Worm (Caenorhabditis elegans): ENCODE data around the gene clec-121.

Gene clec-121

ce11 chrII:3063984-3064383 lies 38.1 kb upstream of the clec-121 start:
- TF ChIP-seq lin-32 (GFP tag; optimal IDR thresholded peaks at IDR 0.05) (no peak), unc-62 (GFP tag; optimal IDR thresholded peaks at IDR 0.05) (no peak), sem-2 (GFP tag; optimal IDR thresholded peaks at IDR 0.05) (no peak), elt-3 (tag; optimal IDR thresholded peaks at IDR 0.05) (no peak)

ce11 chrII:3064631-3065030 lies 37.5 kb upstream of the clec-121 start:
- TF ChIP-seq ham-2 (GFP tag; optimal IDR thresholded peaks at IDR 0.05) (no peak), sptf-1 (tag; optimal IDR thresholded peaks at IDR 0.05) (no peak), sem-2 (GFP tag; optimal IDR thresholded peaks at IDR 0.05) (no peak), blmp-1 (tag; optimal IDR thresholded peaks at IDR 0.05) (no peak), hlh-1 (tag; optimal IDR thresholded peaks at IDR 0.05) (no peak), lin-32 (GFP tag; optimal IDR thresholded peaks at IDR 0.05) (no peak), elt-3 (tag; optimal IDR thresholded peaks at IDR 0.05) (no peak), mab-5 (tag; optimal IDR thresholded peaks at IDR 0.05) (no peak), ceh-83 (GFP tag; optimal IDR thresholded peaks at IDR 0.05) (no peak), tbx-8 (GFP tag; optimal IDR thresholded peaks at IDR 0.05) (no peak), nhr-237 (tag; optimal IDR thresholded peaks at IDR 0.05) (no peak), drap-1 (GFP tag; optimal IDR thresholded peaks at IDR 0.05) (no peak), lsy-2 (tag; optimal IDR thresholded peaks at IDR 0.05) (no peak), ceh-43 (GFP tag; optimal IDR thresholded peaks at IDR 0.05) (no peak), zip-8 (tag; optimal IDR thresholded peaks at IDR 0.05) (no peak), M03D4.4 (tag; optimal IDR thresholded peaks at IDR 0.05) (no peak), unc-62 (GFP tag; optimal IDR thresholded peaks at IDR 0.05) (no peak), bed-3 (GFP tag; optimal IDR thresholded peaks at IDR 0.05) (no peak), pha-4 (tag; optimal IDR thresholded peaks at IDR 0.05) (no peak)

- TF ChIP-seq nhr-76 (tag; optimal IDR thresholded peaks at IDR 0.05) (no peak), nhr-237 (tag; optimal IDR thresholded peaks at IDR 0.05) (no peak), snpc-4 (tag; optimal IDR thresholded peaks at IDR 0.05) (no peak), ceh-39 (tag; optimal IDR thresholded peaks at IDR 0.05) (no peak), flh-1 (GFP tag; optimal IDR thresholded peaks at IDR 0.05) (no peak), nhr-28 (tag; optimal IDR thresholded peaks at IDR 0.05) (no peak), elt-1 (tag; optimal IDR thresholded peaks at IDR 0.05; ENCODE audit: borderline replicate concordance, insufficient read depth) (no peak), sptf-1 (tag; optimal IDR thresholded peaks at IDR 0.05) (no peak), bed-3 (GFP tag; optimal IDR thresholded peaks at IDR 0.05) (no peak), mab-5 (tag; optimal IDR thresholded peaks at IDR 0.05) (no peak), M03D4.4 (tag; optimal IDR thresholded peaks at IDR 0.05) (no peak), nhr-2 (tag; optimal IDR thresholded peaks at IDR 0.05) (no peak), mls-2 (tag; optimal IDR thresholded peaks at IDR 0.05) (no peak)
Measured at ce11 chrII:3065086-3065485, 37.0 kb upstream of the clec-121 start.

- TF ChIP-seq blmp-1 (tag; optimal IDR thresholded peaks at IDR 0.05) (no peak), lin-32 (GFP tag; optimal IDR thresholded peaks at IDR 0.05) (no peak), zip-8 (tag; optimal IDR thresholded peaks at IDR 0.05) (no peak), lsy-2 (tag; optimal IDR thresholded peaks at IDR 0.05) (no peak), nhr-28 (tag; optimal IDR thresholded peaks at IDR 0.05) (no peak)
Measured at ce11 chrII:3066401-3066800, 35.7 kb upstream of the clec-121 start.

- TF ChIP-seq nhr-237 (tag; optimal IDR thresholded peaks at IDR 0.05) (no peak), ceh-83 (GFP tag; optimal IDR thresholded peaks at IDR 0.05) (no peak), ceh-43 (GFP tag; optimal IDR thresholded peaks at IDR 0.05) (no peak), tbx-8 (GFP tag; optimal IDR thresholded peaks at IDR 0.05) (no peak), nhr-2 (tag; optimal IDR thresholded peaks at IDR 0.05) (no peak), unc-62 (GFP tag; optimal IDR thresholded peaks at IDR 0.05) (no peak), nhr-28 (tag; optimal IDR thresholded peaks at IDR 0.05) (no peak), pha-4 (tag; optimal IDR thresholded peaks at IDR 0.05) (no peak), zip-8 (tag; optimal IDR thresholded peaks at IDR 0.05) (no peak), lin-32 (GFP tag; optimal IDR thresholded peaks at IDR 0.05) (no peak), unc-120 (tag; optimal IDR thresholded peaks at IDR 0.05; ENCODE audit: poor library complexity, severe bottlenecking) (no peak), ztf-11 (tag; optimal IDR thresholded peaks at IDR 0.05) (no peak), elt-1 (tag; optimal IDR thresholded peaks at IDR 0.05; ENCODE audit: borderline replicate concordance, insufficient read depth) (no peak), ceh-39 (tag; optimal IDR thresholded peaks at IDR 0.05) (no peak), lin-13 (tag; optimal IDR thresholded peaks at IDR 0.05) (no peak), nhr-12 (tag; optimal IDR thresholded peaks at IDR 0.05) (no peak), mep-1 (tag; optimal IDR thresholded peaks at IDR 0.05) (no peak), ham-2 (GFP tag; optimal IDR thresholded peaks at IDR 0.05) (no peak), unc-39 (tag; optimal IDR thresholded peaks at IDR 0.05) (no peak), sem-2 (GFP tag; optimal IDR thresholded peaks at IDR 0.05) (no peak)
Measured at ce11 chrII:3067447-3067846, 34.7 kb upstream of the clec-121 start.

Data from whole organism, mixed stage, embryonic.